Worm (Caenorhabditis elegans) whole organism, L3 larva: ENCODE results near the gene C26B9.5.

Source experiments
- ZK546.5 ChIP-seq: sonication (generic microtip); optimal IDR thresholded peaks from 2 replicates; lab custom pipeline; 2017; ENCODE audit warnings: missing biosample characterization, missing genetic modification characterization
- aly-2 ChIP-seq: fragments of 150-350 bp; optimal IDR thresholded peaks from 2 replicates; lab custom pipeline; 2014; ENCODE audit warnings: missing biosample characterization, missing genetic modification characterization
- ceh-16 ChIP-seq: sonication (generic microtip); optimal IDR thresholded peaks from 2 replicates; lab custom pipeline; 2017; ENCODE audit warnings: missing biosample characterization, missing genetic modification characterization
- ceh-82 ChIP-seq: fragments of 150-350 bp; optimal IDR thresholded peaks from 2 replicates; lab custom pipeline; 2014; ENCODE audit warnings: missing biosample characterization, missing genetic modification characterization
- ceh-9 ChIP-seq: sonication (generic microtip); optimal IDR thresholded peaks from 2 replicates; lab custom pipeline; 2018; ENCODE audit warnings: missing biosample characterization, missing genetic modification characterization
- egl-5 ChIP-seq: fragments of 150-350 bp; optimal IDR thresholded peaks from 2 replicates; lab custom pipeline; 2017; ENCODE audit warnings: missing biosample characterization, missing genetic modification reagents, missing genetic modification characterization, inconsistent platforms
- elt-1 ChIP-seq: fragments of 150-350 bp; optimal IDR thresholded peaks from 2 replicates; lab custom pipeline; 2014; ENCODE audit warnings: missing biosample characterization, missing genetic modification characterization
- elt-2 ChIP-seq: sonication (generic microtip); optimal IDR thresholded peaks from 2 replicates; lab custom pipeline; 2016; ENCODE audit warnings: missing genetic modification reagents, mild to moderate bottlenecking, missing genetic modification characterization, missing compliant biosample characterization
- eor-1 ChIP-seq, 2 experiments: fragments of 150-350 bp; optimal IDR thresholded peaks; 2 replicates each; lab custom pipeline; 2014 to 2018; ENCODE audit warnings: missing biosample characterization in 2 of 2, missing genetic modification characterization in 2 of 2
- fkh-10 ChIP-seq: sonication (generic microtip); optimal IDR thresholded peaks from 2 replicates; lab custom pipeline; 2017; ENCODE audit warnings: missing biosample characterization, missing genetic modification reagents, missing genetic modification characterization
- hmg-11 ChIP-seq: sonication (generic microtip); optimal IDR thresholded peaks from 2 replicates; lab custom pipeline; 2016; ENCODE audit warnings: missing genetic modification characterization, missing compliant biosample characterization
- lin-39 ChIP-seq: fragments of 150-350 bp; optimal IDR thresholded peaks from 2 replicates; lab custom pipeline; 2018; ENCODE audit warnings: missing biosample characterization, missing genetic modification reagents, missing genetic modification characterization
- mdl-1 ChIP-seq: fragments of 150-350 bp; optimal IDR thresholded peaks from 2 replicates; lab custom pipeline; 2014; ENCODE audit warnings: missing biosample characterization, missing genetic modification characterization
- nfya-1 ChIP-seq: sonication (generic microtip); optimal IDR thresholded peaks from 2 replicates; lab custom pipeline; 2017; ENCODE audit warnings: missing genetic modification characterization, mild to moderate bottlenecking, missing compliant biosample characterization, antibody characterized with exemption, moderate library complexity; ENCODE audit not compliant: insufficient read depth
- nhr-12 ChIP-seq: fragments of 150-350 bp; optimal IDR thresholded peaks from 2 replicates; lab custom pipeline; 2014; ENCODE audit warnings: missing biosample characterization, missing genetic modification characterization
- nhr-237 ChIP-seq: fragments of 150-350 bp; optimal IDR thresholded peaks from 2 replicates; lab custom pipeline; 2014; ENCODE audit warnings: missing biosample characterization, missing genetic modification characterization
- nhr-28 ChIP-seq: fragments of 150-350 bp; optimal IDR thresholded peaks from 2 replicates; lab custom pipeline; 2014; ENCODE audit warnings: missing biosample characterization, missing genetic modification characterization
- nhr-43 ChIP-seq: sonication (generic microtip); optimal IDR thresholded peaks from 2 replicates; lab custom pipeline; 2016; ENCODE audit warnings: mild to moderate bottlenecking, missing genetic modification characterization, missing compliant biosample characterization; ENCODE audit not compliant: poor library complexity, severe bottlenecking
- nhr-76 ChIP-seq: fragments of 150-350 bp; sonication (generic microtip); optimal IDR thresholded peaks from 5 replicates; lab custom pipeline; 2014; ENCODE audit warnings: missing biosample characterization, missing genetic modification characterization
- pha-4 ChIP-seq: fragments of 150-350 bp; optimal IDR thresholded peaks from 2 replicates; lab custom pipeline; 2014; ENCODE audit warnings: missing biosample characterization, missing genetic modification reagents, missing genetic modification characterization
- pqm-1 ChIP-seq: fragments of 150-350 bp; optimal IDR thresholded peaks from 2 replicates; lab custom pipeline; 2017; ENCODE audit warnings: missing biosample characterization, missing genetic modification characterization, inconsistent platforms
- skn-1 ChIP-seq: fragments of 150-350 bp; optimal IDR thresholded peaks from 2 replicates; lab custom pipeline; 2014; ENCODE audit warnings: missing biosample characterization, missing genetic modification characterization
- unc-39 ChIP-seq: sonication (generic microtip); optimal IDR thresholded peaks from 4 replicates; lab custom pipeline; 2017; ENCODE audit warnings: missing biosample characterization, missing genetic modification characterization
- unc-62 ChIP-seq: fragments of 150-350 bp; sonication (generic microtip); optimal IDR thresholded peaks from 4 replicates; lab custom pipeline; 2014; ENCODE audit warnings: missing biosample characterization, missing genetic modification reagents, missing genetic modification characterization
- ztf-11 ChIP-seq: fragments of 150-350 bp; optimal IDR thresholded peaks from 2 replicates; lab custom pipeline; 2014; ENCODE audit warnings: missing biosample characterization, missing genetic modification characterization

The C26B9.5 gene

ce11 chrX:5342007-5342406 is 12.7 kb downstream of the C26B9.5 start, which contains the start of gene C26B9.7:
C26B9.7 (plus strand) TSS chrX:5342307.
- TF ChIP-seq elt-1: no peak
- no peak for TF ChIP-seq pha-4 (tag; lab: Kevin White, UChicago)
- TF ChIP-seq eor-1 (tag; optimal IDR thresholded peaks at IDR 0.05; lab: Kevin White, UChicago): no peak
- no peak for TF ChIP-seq nfya-1 (tag; lab: Kevin White, UChicago)
- no peak for TF ChIP-seq elt-2 (tag; lab: Kevin White, UChicago)
- TF ChIP-seq lin-39: no peak
- no peak for TF ChIP-seq ceh-9 (tag; lab: Kevin White, UChicago)
- TF ChIP-seq nhr-237 (tag; lab: Kevin White, UChicago): no peak
- no peak for TF ChIP-seq unc-39 (tag; lab: Kevin White, UChicago)

- TF ChIP-seq nhr-28 (tag; lab: Kevin White, UChicago): no peak
- peak; percentile 35 for TF ChIP-seq pha-4 (tag; lab: Kevin White, UChicago)
Observed at ce11 chrX:5344287-5344686, 15.0 kb downstream of the C26B9.5 start, which contains the start of gene C26B9.1. C26B9.1 (plus strand) TSS chrX:5344587.

ce11 chrX:5346303-5346702 is 17.0 kb downstream of the C26B9.5 start:
- TF ChIP-seq nhr-28 (tag; lab: Kevin White, UChicago) (no peak), elt-2 (tag; lab: Kevin White, UChicago) (peak; percentile 64)

- TF ChIP-seq ZK546.5 (no peak), elt-1 (no peak), nhr-43 (tag; lab: Kevin White, UChicago) (no peak), egl-5 (tag; lab: Kevin White, UChicago) (no peak), mdl-1 (tag; lab: Kevin White, UChicago) (no peak), skn-1 (tag; lab: Kevin White, UChicago) (no peak), ceh-16 (tag; lab: Kevin White, UChicago) (no peak), nhr-76 (tag; lab: Kevin White, UChicago) (no peak), hmg-11 (tag; lab: Kevin White, UChicago) (no peak), aly-2 (tag; lab: Kevin White, UChicago) (no peak), pqm-1 (tag; lab: Kevin White, UChicago) (no peak), nhr-28 (tag; lab: Kevin White, UChicago) (no peak), fkh-10 (GFP tag; lab: Kevin White, UChicago) (no peak)
Observed at ce11 chrX:5347856-5348255, 18.6 kb downstream of the C26B9.5 start.

DNA sequence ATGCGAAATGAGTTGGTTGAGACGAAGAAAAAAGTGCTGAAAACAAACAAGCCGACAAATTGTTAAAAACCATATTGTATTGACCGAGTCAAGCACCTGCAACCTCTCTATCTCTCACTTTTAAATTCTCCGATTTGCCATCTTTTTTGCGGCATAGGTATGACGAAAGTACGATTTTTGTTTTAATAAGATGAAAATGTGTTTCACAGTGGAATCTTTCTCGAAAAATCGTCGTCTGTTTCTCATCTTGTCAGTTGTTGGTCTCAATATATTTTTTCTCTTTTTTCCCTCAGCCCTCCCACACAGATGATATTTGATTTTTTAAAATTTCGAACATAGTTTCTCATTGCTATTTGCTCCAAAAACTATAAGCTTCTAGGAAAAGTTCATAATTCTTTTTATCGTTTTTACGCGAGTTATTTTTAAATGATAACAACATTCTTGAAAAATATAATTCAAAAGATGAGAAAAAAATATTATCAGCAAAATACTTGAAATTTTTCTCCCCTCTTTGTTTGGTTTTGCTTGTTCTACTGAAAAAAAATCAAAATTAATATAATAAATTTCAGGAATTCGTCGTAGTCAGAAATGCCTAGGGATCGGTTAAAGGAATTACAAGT is 19.4 kb downstream of the C26B9.5 start, which contains the start of gene syx-3:
Gene syx-3, plus strand, starts transcription at position 570 of the 620 bp plus-strand sequence.
- peak; percentile 6 for TF ChIP-seq pha-4 (tag; lab: Kevin White, UChicago)
- TF ChIP-seq nfya-1 (tag; lab: Kevin White, UChicago): peak; percentile 2
- TF ChIP-seq ZK546.5: no peak
- peak; percentile 6 for TF ChIP-seq elt-2 (tag; lab: Kevin White, UChicago)

ce11 chrX:5354022-5354876 is 25.0 kb downstream of the C26B9.5 start, which contains the start of gene pfn-2:
pfn-2 (minus strand) TSS chrX:5354072.
- TF ChIP-seq pha-4 (tag; lab: Kevin White, UChicago) (no peak), nfya-1 (tag; lab: Kevin White, UChicago) (peak; percentile 40), lin-39 (peak; percentile 60), nhr-12 (no peak), ztf-11 (tag; lab: Kevin White, UChicago) (no peak), unc-39 (tag; lab: Kevin White, UChicago) (no peak), pqm-1 (tag; lab: Kevin White, UChicago) (no peak), elt-2 (tag; lab: Kevin White, UChicago) (peak; percentile 63), aly-2 (tag; lab: Kevin White, UChicago) (no peak), nhr-237 (tag; lab: Kevin White, UChicago) (no peak), elt-1 (no peak), unc-62 (GFP tag; lab: Kevin White, UChicago) (no peak), skn-1 (tag; lab: Kevin White, UChicago) (peak; percentile 7), ceh-82 (tag; lab: Kevin White, UChicago) (no peak), hmg-11 (tag; lab: Kevin White, UChicago) (peak; percentile 50)
